Worm (Caenorhabditis elegans) whole organism, L3 larva: ENCODE results near the gene Y48A6B.3.

Source experiments
- elt-1 ChIP-seq: fragments of 150-350 bp; optimal IDR thresholded peaks from 2 replicates; lab custom pipeline; 2014; ENCODE audit warnings: missing biosample characterization, missing genetic modification characterization
- elt-2 ChIP-seq: sonication (generic microtip); optimal IDR thresholded peaks from 2 replicates; lab custom pipeline; 2016; ENCODE audit warnings: missing genetic modification reagents, mild to moderate bottlenecking, missing genetic modification characterization, missing compliant biosample characterization
- nfya-1 ChIP-seq: sonication (generic microtip); optimal IDR thresholded peaks from 2 replicates; lab custom pipeline; 2017; ENCODE audit warnings: missing genetic modification characterization, mild to moderate bottlenecking, missing compliant biosample characterization, antibody characterized with exemption, moderate library complexity; ENCODE audit not compliant: insufficient read depth
- nhr-28 ChIP-seq: fragments of 150-350 bp; optimal IDR thresholded peaks from 2 replicates; lab custom pipeline; 2014; ENCODE audit warnings: missing biosample characterization, missing genetic modification characterization
- nhr-77 ChIP-seq: fragments of 150-350 bp; optimal IDR thresholded peaks from 2 replicates; lab custom pipeline; 2014; ENCODE audit warnings: missing biosample characterization, missing genetic modification characterization
- pha-4 ChIP-seq: fragments of 150-350 bp; optimal IDR thresholded peaks from 2 replicates; lab custom pipeline; 2014; ENCODE audit warnings: missing biosample characterization, missing genetic modification reagents, missing genetic modification characterization
- pqm-1 ChIP-seq: fragments of 150-350 bp; optimal IDR thresholded peaks from 2 replicates; lab custom pipeline; 2017; ENCODE audit warnings: missing biosample characterization, missing genetic modification characterization, inconsistent platforms
- tbx-2 ChIP-seq: sonication (generic microtip); optimal IDR thresholded peaks from 2 replicates; lab custom pipeline; 2016; ENCODE audit warnings: mild to moderate bottlenecking, missing genetic modification characterization, missing compliant biosample characterization
- ztf-11 ChIP-seq: fragments of 150-350 bp; optimal IDR thresholded peaks from 2 replicates; lab custom pipeline; 2014; ENCODE audit warnings: missing biosample characterization, missing genetic modification characterization
- ztf-4 ChIP-seq: fragments of 150-350 bp; optimal IDR thresholded peaks from 2 replicates; lab custom pipeline; 2014; ENCODE audit warnings: missing biosample characterization, missing genetic modification characterization

DNA sequence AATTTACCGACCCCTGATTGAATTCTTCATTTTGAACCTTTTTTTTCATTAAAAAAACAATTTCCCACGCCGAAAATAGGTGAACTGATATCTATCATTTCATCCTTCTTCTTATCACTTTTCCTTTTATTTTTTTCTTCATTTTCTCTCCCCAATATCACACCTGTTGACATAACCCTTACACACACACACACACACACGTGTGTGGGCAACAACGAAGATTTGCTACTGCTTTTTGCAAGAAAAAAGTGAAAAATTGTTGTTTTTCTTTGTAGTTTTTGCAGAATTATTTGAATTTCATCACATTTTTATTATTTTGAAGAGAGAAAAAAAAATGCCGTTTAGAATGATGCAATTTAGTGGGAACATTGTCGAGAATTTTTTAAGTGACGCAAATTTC lies 32.6 kb downstream of the Y48A6B.3 start:
- TF ChIP-seq ztf-11 (tag; lab: Kevin White, UChicago) (no peak), nhr-28 (tag; lab: Kevin White, UChicago) (no peak), pha-4 (tag; lab: Kevin White, UChicago) (peak; percentile 43), nfya-1 (tag; lab: Kevin White, UChicago) (no peak), tbx-2 (tag; lab: Kevin White, UChicago) (no peak), elt-2 (tag; lab: Kevin White, UChicago) (peak; percentile 17), pqm-1 (no peak), ztf-4 (tag; lab: Kevin White, UChicago) (no peak), elt-1 (tag; lab: Kevin White, UChicago) (no peak), nhr-77 (no peak)
